Worm (Caenorhabditis elegans): Measurements from ENCODE around the gene rab-6.2.

Gene rab-6.2

ce11 chrX:17197824-17198223 is 24.5 kb upstream of the rab-6.2 start:
- TF ChIP-seq pbrm-1 (GFP tag; IDR thresholded peaks at IDR 0.05), result no peak
- TF ChIP-seq nfyb-1 (GFP tag; IDR thresholded peaks at IDR 0.05), result no peak
- 0 out of 2 replicates have a peak, but pooled peaks have one; percentile 25 for TF ChIP-seq egrh-3 (GFP tag; IDR thresholded peaks at IDR 0.05)
- TF ChIP-seq ets-4 (GFP tag; optimal IDR thresholded peaks at IDR 0.05), result peak; percentile 31
- TF ChIP-seq egl-18 (GFP tag; IDR thresholded peaks at IDR 0.05), result no peak
- TF ChIP-seq nhr-80 (tag; optimal IDR thresholded peaks at IDR 0.05), result peak; percentile 97
- peak; percentile 26 for TF ChIP-seq nhr-90 (tag; optimal IDR thresholded peaks at IDR 0.05)
- no peak for TF ChIP-seq ztf-25 (GFP tag; IDR thresholded peaks at IDR 0.05)
- no peak for TF ChIP-seq dpl-1 (GFP tag; optimal IDR thresholded peaks at IDR 0.05)
- 0 out of 2 replicates have a peak, but pooled peaks have one; percentile 26 for TF ChIP-seq Y56A3A.18 (GFP tag; IDR thresholded peaks at IDR 0.05)
- TF ChIP-seq Y67H2A.10 (GFP tag; conservative IDR thresholded peaks at IDR 0.05), result no peak
- no peak for TF ChIP-seq K12H6.12 (tag; optimal IDR thresholded peaks at IDR 0.05)
- 0 out of 2 replicates have a peak, but pooled peaks have one; percentile 30 for TF ChIP-seq K11D2.4 (GFP tag; IDR thresholded peaks at IDR 0.05)
- no peak for TF ChIP-seq sdz-38 (tag; optimal IDR thresholded peaks at IDR 0.05)
- no peak for TF ChIP-seq nfya-2 (GFP tag; IDR thresholded peaks at IDR 0.05)
- 0 out of 2 replicates have a peak, but pooled peaks have one; percentile 14 for TF ChIP-seq cebp-1 (GFP tag; IDR thresholded peaks at IDR 0.05)
- TF ChIP-seq cebp-1 (tag; optimal IDR thresholded peaks at IDR 0.05), result no peak
- TF ChIP-seq dox-1 (GFP tag; IDR thresholded peaks at IDR 0.05), result peak; percentile 84
- TF ChIP-seq let-607 (tag; optimal IDR thresholded peaks at IDR 0.05), result peak; percentile 94 to 97
- TF ChIP-seq madf-3 (GFP tag; IDR thresholded peaks at IDR 0.05), result no peak

DNA sequence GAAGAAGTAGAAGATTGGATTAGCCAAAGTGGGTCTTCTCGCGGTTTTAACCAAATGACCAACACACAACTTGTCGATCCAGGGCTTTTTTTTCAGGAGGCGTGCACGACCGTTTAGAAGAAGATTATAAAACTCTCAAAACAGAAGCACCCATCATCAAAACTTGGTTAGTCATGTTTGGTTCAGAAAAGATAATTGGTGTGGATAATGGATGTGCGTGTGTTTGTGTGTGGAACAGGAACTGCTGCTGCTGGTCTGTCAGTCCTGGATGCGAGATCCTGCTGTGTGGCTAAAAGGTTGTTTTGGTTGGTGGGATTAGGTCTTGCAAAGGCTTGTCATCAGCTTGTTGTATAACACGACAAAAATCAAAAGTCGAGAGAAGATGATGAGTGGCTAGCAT is 18.9 kb upstream of the rab-6.2 start:
- TF ChIP-seq snpc-4 (GFP tag; optimal IDR thresholded peaks at IDR 0.05), result no peak
- TF ChIP-seq snpc-4 (tag; optimal IDR thresholded peaks at IDR 0.05), result no peak
- TF ChIP-seq sdz-38 (tag; optimal IDR thresholded peaks at IDR 0.05), result no peak
- no peak for TF ChIP-seq Y95B8A.8 (GFP tag; IDR thresholded peaks at IDR 0.05)
- no peak for TF ChIP-seq ceh-91 (GFP tag; IDR thresholded peaks at IDR 0.05)
- TF ChIP-seq pha-4 (tag; optimal IDR thresholded peaks at IDR 0.05), result no peak
- TF ChIP-seq snpc-1.3 (tag; optimal IDR thresholded peaks at IDR 0.05; ENCODE audit: insufficient read depth), result no peak
- no peak for TF ChIP-seq Y79H2A.3 (GFP tag; conservative IDR thresholded peaks at IDR 0.05)
- no peak for TF ChIP-seq ceh-79 (tag; optimal IDR thresholded peaks at IDR 0.05)
- no peak for TF ChIP-seq ceh-27 (GFP tag; optimal IDR thresholded peaks at IDR 0.05)
- TF ChIP-seq mcd-1 (GFP tag; IDR thresholded peaks at IDR 0.05), result no peak
- no peak for TF ChIP-seq nhr-90 (tag; optimal IDR thresholded peaks at IDR 0.05)
- TF ChIP-seq sea-2 (GFP tag; IDR thresholded peaks at IDR 0.05), result no peak
- TF ChIP-seq egrh-3 (GFP tag; IDR thresholded peaks at IDR 0.05), result no peak
- TF ChIP-seq let-526 (GFP tag; IDR thresholded peaks at IDR 0.05), result no peak
- no peak for TF ChIP-seq F23B12.7 (tag; optimal IDR thresholded peaks at IDR 0.05; ENCODE audit: insufficient read depth)

DNA sequence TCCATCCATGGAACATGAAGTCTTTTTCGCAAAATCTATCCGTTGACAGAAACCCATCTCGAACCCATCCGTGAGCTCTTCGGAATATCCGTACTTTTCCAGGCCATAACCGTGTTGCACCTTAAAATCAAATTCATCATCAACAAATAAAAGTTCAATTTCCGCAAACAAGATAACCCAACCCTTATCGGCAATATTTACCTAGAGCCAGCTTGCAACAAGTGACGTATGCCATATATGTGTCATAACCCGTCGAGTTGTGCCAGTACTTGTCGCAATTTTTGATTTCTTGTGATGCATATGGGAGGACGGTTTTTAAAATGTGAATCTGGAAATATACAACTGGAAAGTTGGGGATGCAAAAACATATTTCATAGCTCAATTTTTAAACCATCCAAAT is 16.4 kb upstream of the rab-6.2 start:
- TF ChIP-seq C06A6.2 (GFP tag; conservative IDR thresholded peaks at IDR 0.05), result no peak
- peak; percentile 7 for TF ChIP-seq nhr-80 (tag; optimal IDR thresholded peaks at IDR 0.05)

DNA sequence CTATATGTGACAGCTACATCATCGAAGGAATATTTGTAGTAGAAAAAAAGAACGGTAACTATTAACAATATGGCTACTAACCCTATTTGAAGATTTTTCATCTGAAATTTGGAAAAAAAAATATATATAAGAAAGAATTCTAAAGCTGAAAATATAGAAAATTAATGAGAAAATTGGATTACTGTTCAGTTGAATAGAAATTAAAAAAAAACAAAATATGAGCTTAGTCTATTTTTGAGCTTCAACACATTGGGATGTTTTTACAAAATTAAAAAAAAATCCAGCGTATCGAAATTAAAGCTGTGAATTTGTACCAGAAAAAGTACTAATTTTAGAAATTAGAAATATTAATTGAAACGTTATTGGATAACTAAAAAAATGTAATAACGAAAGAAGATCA is 13.0 kb upstream of the rab-6.2 start, which contains the start of gene T08G2.2:
T08G2.2 (minus strand) TSS at position 101 of the 400 bp plus-strand sequence.
- no peak for TF ChIP-seq ceh-79 (tag; optimal IDR thresholded peaks at IDR 0.05)
- TF ChIP-seq snpc-1.1 (tag; optimal IDR thresholded peaks at IDR 0.05; ENCODE audit: insufficient read depth), result no peak
- TF ChIP-seq ekl-4 (GFP tag; IDR thresholded peaks at IDR 0.05), result no peak
- no peak for TF ChIP-seq rpc-1 (optimal IDR thresholded peaks at IDR 0.05)
- no peak for TF ChIP-seq rpc-1 (tag; optimal IDR thresholded peaks at IDR 0.05)
- TF ChIP-seq bed-1 (GFP tag; IDR thresholded peaks at IDR 0.05), result no peak
- no peak for TF ChIP-seq F37B4.10 (GFP tag; IDR thresholded peaks at IDR 0.05)
- no peak for TF ChIP-seq rcor-1 (GFP tag; IDR thresholded peaks at IDR 0.05)
- no peak for TF ChIP-seq cebp-1 (GFP tag; IDR thresholded peaks at IDR 0.05)
- TF ChIP-seq cebp-1 (tag; optimal IDR thresholded peaks at IDR 0.05), result no peak
- TF ChIP-seq him-1 (tag; optimal IDR thresholded peaks at IDR 0.05), result no peak
- no peak for TF ChIP-seq nfya-1 (tag; optimal IDR thresholded peaks at IDR 0.05; ENCODE audit: borderline replicate concordance, insufficient read depth)
- TF ChIP-seq F22D6.2 (tag; optimal IDR thresholded peaks at IDR 0.05), result no peak
- TF ChIP-seq lin-40 (tag; optimal IDR thresholded peaks at IDR 0.05), result no peak
- TF ChIP-seq ceh-27 (GFP tag; optimal IDR thresholded peaks at IDR 0.05), result no peak
- no peak for TF ChIP-seq xnd-1 (tag; optimal IDR thresholded peaks at IDR 0.05)

Measured in whole organism, young adult.